Worm (Caenorhabditis elegans) whole organism, midembryonic: ENCODE results near the gene T26E4.4.
A peak's percentile ranks its signal among the peaks of the same experiment; 100 is the strongest.

ENCODE experiments used
- T22C8.4 ChIP-seq: fragments of 200-800 bp; sonication (Bioruptor generic); IDR thresholded peaks from 2 replicates; pipeline ENCODE4 v1.3.6; 2022; ENCODE audit warnings: missing genetic modification characterization, missing compliant biosample characterization
- cog-1 ChIP-seq: sonication (generic microtip); optimal IDR thresholded peaks from 2 replicates; lab custom pipeline; 2016; ENCODE audit warnings: missing genetic modification characterization, missing compliant biosample characterization
- flt-1 ChIP-seq: fragments of 200-800 bp; sonication (Bioruptor generic); IDR thresholded peaks from 2 replicates; pipeline ENCODE4 v1.3.6; 2022; ENCODE audit warnings: missing genetic modification characterization, missing compliant biosample characterization
- ref-1 ChIP-seq: fragments of 200-800 bp; sonication (Bioruptor generic); conservative IDR thresholded peaks from 2 replicates; pipeline ENCODE4 v1.3.6; 2022; ENCODE audit warnings: missing genetic modification reagents, missing genetic modification characterization, missing compliant biosample characterization
- tab-1 ChIP-seq: fragments of 200-800 bp; sonication (Bioruptor generic); IDR thresholded peaks from 2 replicates; pipeline ENCODE4 v1.3.6; 2022; ENCODE audit warnings: missing genetic modification characterization, missing compliant biosample characterization
- ztf-23 ChIP-seq: fragments of 200-800 bp; sonication (Bioruptor generic); IDR thresholded peaks from 2 replicates; pipeline ENCODE4 v1.3.6; 2022; ENCODE audit warnings: missing genetic modification reagents, missing genetic modification characterization, missing compliant biosample characterization
- ztf-29 ChIP-seq: fragments of 200-800 bp; sonication (Bioruptor generic); IDR thresholded peaks from 2 replicates; pipeline ENCODE4 v1.3.6; 2022; ENCODE audit warnings: missing genetic modification reagents, missing genetic modification characterization, missing compliant biosample characterization

DNA sequence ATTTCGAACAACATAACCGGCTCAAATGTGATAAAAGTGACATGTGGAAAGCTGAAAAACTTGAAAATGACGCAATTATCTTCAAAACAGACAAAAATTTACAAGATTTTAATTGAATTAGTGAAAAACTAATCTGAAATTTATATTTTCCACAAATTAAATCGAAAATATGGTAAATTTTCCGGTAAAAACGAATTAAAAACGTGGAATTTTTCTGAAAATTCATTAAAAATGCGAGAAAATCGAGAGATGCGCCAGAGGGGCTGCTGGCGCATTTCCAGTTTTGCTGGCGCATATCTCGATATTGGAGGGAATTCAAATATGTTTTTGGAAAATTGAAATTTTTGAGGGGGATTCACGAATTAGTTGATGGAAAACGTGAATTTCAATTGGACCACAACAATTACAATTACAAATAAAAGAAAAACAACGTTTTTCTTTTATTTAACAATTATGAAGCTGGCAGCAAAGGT, 26.2 kb downstream of the T26E4.4 start, which contains the start of the genes haf-3 and F57A10.2:
- TF ChIP-seq flt-1 (GFP tag; lab: Robert Waterston, UW): peak; percentile 67; the same call in 1 of the 2 replicates
- TF ChIP-seq T22C8.4 (GFP tag; lab: Robert Waterston, UW): no peak
- 0 out of 2 replicates have a peak, but pooled peaks have one; percentile 53 for TF ChIP-seq ztf-23 (GFP tag; lab: Robert Waterston, UW)
- no peak for TF ChIP-seq ref-1 (GFP tag; lab: Robert Waterston, UW)
- TF ChIP-seq ztf-29: no peak
- TF ChIP-seq tab-1 (GFP tag; lab: Robert Waterston, UW): no peak
- TF ChIP-seq cog-1 (tag; lab: Kevin White, UChicago): peak; percentile 38
